Worm (Caenorhabditis elegans) whole organism, late embryonic: Measurements from ENCODE around the gene pept-2.

Experiments
- nfya-1 ChIP-seq: sonication (generic microtip); optimal IDR thresholded peaks from 2 replicates; lab custom pipeline; 2017; ENCODE audit warnings: missing genetic modification characterization, mild to moderate bottlenecking, missing compliant biosample characterization, antibody characterized with exemption, moderate library complexity
- pax-1 ChIP-seq: fragments of 150-350 bp; optimal IDR thresholded peaks from 2 replicates; lab custom pipeline; 2014; ENCODE audit warnings: missing biosample characterization, missing genetic modification characterization
- rnt-1 ChIP-seq: sonication (generic microtip); optimal IDR thresholded peaks from 2 replicates; lab custom pipeline; 2016; ENCODE audit warnings: missing genetic modification characterization, missing compliant biosample characterization

- TF ChIP-seq pax-1 (tag; lab: Kevin White, UChicago) (no peak), rnt-1 (no peak), nfya-1 (tag; lab: Kevin White, UChicago) (no peak)
Measured at ce11 chrIV:10790353-10790752, at the start of gene pept-2.
